Worm (Caenorhabditis elegans): ENCODE measurements around the gene Y41C4A.21.
A peak's percentile ranks its signal among the peaks of the same experiment; 100 is the strongest.

DNA sequence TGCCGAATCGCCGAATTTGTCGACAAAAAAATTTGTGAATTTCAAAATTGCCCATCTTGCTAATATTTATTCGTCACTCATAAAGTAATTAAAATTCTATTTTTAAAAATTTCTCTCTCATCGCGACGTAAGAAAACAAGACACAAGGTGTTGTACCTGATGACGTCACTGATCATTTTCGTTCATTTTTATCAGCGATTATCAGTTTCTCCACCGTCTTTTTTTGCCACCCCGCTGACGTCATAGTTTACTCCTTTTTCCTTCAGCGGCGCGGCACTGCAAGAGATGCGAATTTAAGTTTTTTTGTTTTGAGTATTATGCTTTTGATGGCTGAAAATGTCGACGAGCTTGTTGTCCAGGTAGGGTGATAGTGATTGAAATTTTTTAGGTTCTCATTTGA is 47.4 kb upstream of the Y41C4A.21 start:
- TF ChIP-seq nhr-237 (tag; optimal IDR thresholded peaks at IDR 0.05) (no peak), lsy-2 (tag; optimal IDR thresholded peaks at IDR 0.05) (peak in 1 of 2 experiments; percentile 1), pqm-1 (tag; optimal IDR thresholded peaks at IDR 0.05) (no peak), unc-130 (tag; optimal IDR thresholded peaks at IDR 0.05) (no peak), skn-1 (tag; optimal IDR thresholded peaks at IDR 0.05) (no peak), nhr-28 (tag; optimal IDR thresholded peaks at IDR 0.05) (no peak), lin-13 (GFP tag; optimal IDR thresholded peaks at IDR 0.05) (no peak), xbp-1 (tag; optimal IDR thresholded peaks at IDR 0.05) (no peak)

Measured in whole organism, L1 larva.